Fruit fly (Drosophila melanogaster): ENCODE measurements around the gene CG16781.

- TF ChIP-seq CG33017 (tag; optimal IDR thresholded peaks at IDR 0.05) (no peak), kay (GFP tag; ENCODE audit: borderline replicate concordance) (no peak), Hr96 (GFP tag; optimal IDR thresholded peaks at IDR 0.05) (no peak), bab1 (GFP tag; optimal IDR thresholded peaks at IDR 0.05) (no peak), cic (GFP tag; optimal IDR thresholded peaks at IDR 0.05) (no peak), toe (GFP tag; optimal IDR thresholded peaks at IDR 0.05) (no peak), Crg-1 (GFP tag; optimal IDR thresholded peaks at IDR 0.05) (no peak), cnc (optimal IDR thresholded peaks at IDR 0.05) (no peak), Clk (GFP tag; optimal IDR thresholded peaks at IDR 0.05) (no peak), tj (GFP tag; optimal IDR thresholded peaks at IDR 0.05) (no peak), CG11617 (GFP tag; optimal IDR thresholded peaks at IDR 0.05) (no peak), CG12768 (GFP tag; optimal IDR thresholded peaks at IDR 0.05) (no peak), CG7045 (GFP tag; optimal IDR thresholded peaks at IDR 0.05) (no peak)
Observed at dm6 chrX:3453038-3453819, 10.6 kb downstream of the CG16781 start.
